Fruit fly (Drosophila melanogaster) whole organism, embryonic: ENCODE results near the gene CG33230.

Experiments used
- ATbp ChIP-seq: fragments of 200-800 bp; sonication (Bioruptor generic); optimal IDR thresholded peaks from 2 replicates; lab custom pipeline; 2017; ENCODE audit warnings: missing biosample characterization, mild to moderate bottlenecking, missing genetic modification characterization, missing genetic modification reagents
- Ada2b ChIP-seq: fragments of 200-800 bp; sonication (Bioruptor generic); IDR thresholded peaks from 2 replicates; pipeline ENCODE4 v1.3.6; 2022; ENCODE audit warnings: missing biosample characterization, missing genetic modification characterization
- Antp ChIP-seq: fragments of 200-800 bp; sonication (Bioruptor generic); optimal IDR thresholded peaks from 3 replicates; lab custom pipeline; 2016; ENCODE audit warnings: missing biosample characterization, missing genetic modification characterization
- Asciz ChIP-seq: fragments of 200-800 bp; sonication (Bioruptor generic); optimal IDR thresholded peaks from 2 replicates; lab custom pipeline; 2017; ENCODE audit warnings: missing biosample characterization, mild to moderate bottlenecking, missing genetic modification characterization, missing genetic modification reagents
- B-H1 ChIP-seq: fragments of 200-800 bp; sonication (Bioruptor generic); IDR thresholded peaks from 3 replicates; pipeline ENCODE4 v1.3.6; 2022; ENCODE audit warnings: missing biosample characterization, missing genetic modification characterization
- CG10366 ChIP-seq: fragments of 200-800 bp; sonication (Bioruptor generic); IDR thresholded peaks from 2 replicates; pipeline ENCODE4 v1.3.6; 2022; ENCODE audit warnings: missing biosample characterization, missing genetic modification characterization
- CG10543 ChIP-seq: fragments of 200-800 bp; sonication (Bioruptor generic); optimal IDR thresholded peaks from 3 replicates; lab custom pipeline; 2017; ENCODE audit warnings: missing biosample characterization, mild to moderate bottlenecking, missing genetic modification characterization, moderate library complexity
- CG10979 ChIP-seq: fragments of 200-800 bp; sonication (Bioruptor generic); optimal IDR thresholded peaks from 2 replicates; lab custom pipeline; 2018; ENCODE audit warnings: missing biosample characterization, mild to moderate bottlenecking, missing genetic modification characterization, moderate library complexity
- CG12659 ChIP-seq: fragments of 200-800 bp; sonication (Bioruptor generic); optimal IDR thresholded peaks from 3 replicates; lab custom pipeline; 2017; ENCODE audit warnings: mild to moderate bottlenecking, missing biosample characterization, missing genetic modification reagents, missing genetic modification characterization
- CG17829 ChIP-seq: fragments of 200-800 bp; optimal IDR thresholded peaks from 2 replicates; lab custom pipeline; 2019; ENCODE audit warnings: missing biosample characterization, mild to moderate bottlenecking, missing genetic modification characterization, moderate library complexity
- CG18619 ChIP-seq: fragments of 200-800 bp; sonication (Bioruptor generic); optimal IDR thresholded peaks from 3 replicates; lab custom pipeline; 2017; ENCODE audit warnings: missing biosample characterization, mild to moderate bottlenecking, missing genetic modification characterization
- CG2120 ChIP-seq: fragments of 200-800 bp; sonication (Bioruptor generic); optimal IDR thresholded peaks from 3 replicates; lab custom pipeline; 2016; ENCODE audit warnings: missing biosample characterization, missing genetic modification characterization
- CG2678 ChIP-seq: fragments of 200-800 bp; sonication (Bioruptor generic); optimal IDR thresholded peaks from 3 replicates; lab custom pipeline; 2019; ENCODE audit warnings: missing biosample characterization, mild to moderate bottlenecking, missing genetic modification characterization, moderate library complexity
- CG2875 ChIP-seq: fragments of 200-800 bp; sonication (Bioruptor generic); optimal IDR thresholded peaks from 2 replicates; lab custom pipeline; 2017; ENCODE audit warnings: missing biosample characterization, mild to moderate bottlenecking, missing genetic modification characterization, missing genetic modification reagents
- CG30431 ChIP-seq: fragments of 200-800 bp; sonication (Bioruptor generic); optimal IDR thresholded peaks from 2 replicates; lab custom pipeline; 2017; ENCODE audit warnings: missing biosample characterization, missing genetic modification characterization
- CG3065 ChIP-seq: fragments of 200-800 bp; sonication (Bioruptor generic); optimal IDR thresholded peaks from 2 replicates; lab custom pipeline; 2016; ENCODE audit warnings: missing biosample characterization, missing genetic modification characterization
- CG31441 ChIP-seq: fragments of 200-800 bp; sonication (Bioruptor generic); IDR thresholded peaks from 2 replicates; pipeline ENCODE4 v1.3.6; 2022; ENCODE audit warnings: missing biosample characterization, missing genetic modification characterization
- CG6254 ChIP-seq: fragments of 200-800 bp; sonication (Bioruptor generic); optimal IDR thresholded peaks from 3 replicates; lab custom pipeline; 2017; ENCODE audit warnings: mild to moderate bottlenecking, missing biosample characterization, missing genetic modification reagents, missing genetic modification characterization
- CG6654 ChIP-seq: fragments of 200-800 bp; sonication (Bioruptor generic); optimal IDR thresholded peaks from 2 replicates; lab custom pipeline; 2017; ENCODE audit warnings: missing biosample characterization, mild to moderate bottlenecking, missing genetic modification characterization
- CG6854 ChIP-seq: fragments of 200-800 bp; sonication (Bioruptor generic); optimal IDR thresholded peaks from 3 replicates; lab custom pipeline; 2017; ENCODE audit warnings: missing biosample characterization, mild to moderate bottlenecking, missing genetic modification characterization
- CG9727 ChIP-seq: fragments of 200-800 bp; sonication (Bioruptor generic); optimal IDR thresholded peaks from 3 replicates; lab custom pipeline; 2017; ENCODE audit warnings: missing biosample characterization, mild to moderate bottlenecking, missing genetic modification characterization
- CHES-1-like ChIP-seq: fragments of 200-800 bp; sonication (Bioruptor generic); optimal IDR thresholded peaks from 2 replicates; lab custom pipeline; 2016; ENCODE audit warnings: missing biosample characterization, missing genetic modification characterization
- Dip3 ChIP-seq: fragments of 200-800 bp; sonication (Bioruptor generic); optimal IDR thresholded peaks from 3 replicates; lab custom pipeline; 2016; ENCODE audit warnings: missing biosample characterization, missing genetic modification characterization
- H2.0 ChIP-seq: fragments of 200-800 bp; sonication (Bioruptor generic); IDR thresholded peaks from 2 replicates; pipeline ENCODE4 v1.3.6; 2022; ENCODE audit warnings: missing biosample characterization, missing genetic modification characterization
- HLH54F ChIP-seq: fragments of 200-800 bp; sonication (Bioruptor generic); optimal IDR thresholded peaks from 3 replicates; lab custom pipeline; 2016; ENCODE audit warnings: missing biosample characterization, missing genetic modification characterization
- Hr3 ChIP-seq: fragments of 200-800 bp; sonication (Bioruptor generic); optimal IDR thresholded peaks from 3 replicates; lab custom pipeline; 2016; ENCODE audit warnings: missing biosample characterization, missing genetic modification characterization
- MESR4 ChIP-seq: fragments of 200-800 bp; sonication (Bioruptor generic); optimal IDR thresholded peaks from 2 replicates; lab custom pipeline; 2018; ENCODE audit warnings: missing biosample characterization, mild to moderate bottlenecking, missing genetic modification characterization, moderate library complexity
- Max ChIP-seq: fragments of 200-800 bp; sonication (Bioruptor generic); optimal IDR thresholded peaks from 2 replicates; lab custom pipeline; 2016; ENCODE audit warnings: missing biosample characterization, mild to moderate bottlenecking, missing genetic modification characterization
- NFAT ChIP-seq: fragments of 200-800 bp; sonication (Bioruptor generic); IDR thresholded peaks from 2 replicates; pipeline ENCODE4 v1.3.6; 2022; ENCODE audit warnings: missing biosample characterization, missing genetic modification characterization
- Trl ChIP-seq, 3 experiments: fragments of >200 bp in 2 of 3; fragments of 200-800 bp in 1 of 3; sonication (Bioruptor generic) in 1 of 3; optimal IDR thresholded peaks; 2 replicates in 1 of 3; 3 replicates in 2 of 3; lab custom pipeline; 2016 to 2017; ENCODE audit warnings: missing biosample characterization in 1 of 3, missing genetic modification characterization in 1 of 3
- Vsx1 ChIP-seq: fragments of 200-800 bp; sonication (Bioruptor generic); optimal IDR thresholded peaks from 2 replicates; lab custom pipeline; 2017; ENCODE audit warnings: missing biosample characterization, mild to moderate bottlenecking, missing genetic modification characterization, missing genetic modification reagents
- Xrp1 ChIP-seq: fragments of 200-800 bp; sonication (Bioruptor generic); IDR thresholded peaks from 2 replicates; pipeline ENCODE4 v1.3.6; 2022; ENCODE audit warnings: missing biosample characterization, missing genetic modification characterization
- YL-1 ChIP-seq: fragments of 200-800 bp; sonication (Bioruptor generic); optimal IDR thresholded peaks from 3 replicates; lab custom pipeline; 2017; ENCODE audit warnings: missing biosample characterization, mild to moderate bottlenecking, missing genetic modification characterization
- bab2 ChIP-seq: fragments of 200-800 bp; sonication (Bioruptor generic); optimal IDR thresholded peaks from 2 replicates; lab custom pipeline; 2016; ENCODE audit warnings: missing biosample characterization, missing genetic modification characterization
- br ChIP-seq: fragments of >200 bp; optimal IDR thresholded peaks from 2 replicates; lab custom pipeline; 2017
- cas ChIP-seq: fragments of 200-800 bp; sonication (Bioruptor generic); IDR thresholded peaks from 2 replicates; pipeline ENCODE4 v1.3.6; 2022; ENCODE audit warnings: missing biosample characterization, missing genetic modification characterization
- chif ChIP-seq, 2 experiments: fragments of 200-800 bp; sonication (Bioruptor generic); optimal IDR thresholded peaks; 3 replicates each; lab custom pipeline; 2016; ENCODE audit warnings: missing biosample characterization in 2 of 2, missing genetic modification characterization in 2 of 2
- chinmo ChIP-seq: fragments of 200-800 bp; sonication (Bioruptor generic); IDR thresholded peaks from 4 replicates; pipeline ENCODE4 v1.3.6; 2022; ENCODE audit warnings: missing biosample characterization, missing genetic modification characterization; ENCODE audit not compliant: partially characterized antibody
- exex ChIP-seq: fragments of 200-800 bp; sonication (Bioruptor generic); optimal IDR thresholded peaks from 4 replicates; lab custom pipeline; 2018; ENCODE audit warnings: missing biosample characterization, mild to moderate bottlenecking, missing genetic modification characterization, moderate library complexity
- fd102C ChIP-seq: fragments of 200-800 bp; sonication (Bioruptor generic); optimal IDR thresholded peaks from 2 replicates; lab custom pipeline; 2018; ENCODE audit warnings: missing biosample characterization, mild to moderate bottlenecking, missing genetic modification characterization, moderate library complexity
- fd96Cb ChIP-seq: fragments of 200-800 bp; sonication (Bioruptor generic); optimal IDR thresholded peaks from 2 replicates; lab custom pipeline; 2018; ENCODE audit warnings: missing biosample characterization, mild to moderate bottlenecking, missing genetic modification characterization, moderate library complexity
- ftz-f1 ChIP-seq: fragments of 200-800 bp; sonication (Bioruptor generic); optimal IDR thresholded peaks from 2 replicates; lab custom pipeline; 2016; ENCODE audit warnings: missing biosample characterization, missing genetic modification characterization
- gem ChIP-seq: fragments of 200-800 bp; sonication (Bioruptor generic); optimal IDR thresholded peaks from 2 replicates; lab custom pipeline; 2019; ENCODE audit warnings: missing biosample characterization, mild to moderate bottlenecking, missing genetic modification characterization, moderate library complexity
- grau ChIP-seq: fragments of 200-800 bp; optimal IDR thresholded peaks from 3 replicates; lab custom pipeline; 2019; ENCODE audit warnings: missing biosample characterization, mild to moderate bottlenecking, missing genetic modification characterization, moderate library complexity
- grn ChIP-seq: fragments of 200-800 bp; sonication (Bioruptor generic); optimal IDR thresholded peaks from 3 replicates; lab custom pipeline; 2017; ENCODE audit warnings: missing biosample characterization, missing genetic modification characterization
- nerfin-1 ChIP-seq: fragments of 200-800 bp; sonication (Bioruptor generic); optimal IDR thresholded peaks from 3 replicates; lab custom pipeline; 2019; ENCODE audit warnings: missing biosample characterization, mild to moderate bottlenecking, missing genetic modification characterization, moderate library complexity
- pros ChIP-seq: fragments of 200-800 bp; sonication (Bioruptor generic); optimal IDR thresholded peaks from 3 replicates; lab custom pipeline; 2019; ENCODE audit warnings: missing biosample characterization, mild to moderate bottlenecking, missing genetic modification characterization, moderate library complexity
- psq ChIP-seq: fragments of 200-800 bp; sonication (Bioruptor generic); optimal IDR thresholded peaks from 2 replicates; lab custom pipeline; 2017; ENCODE audit warnings: missing biosample characterization, missing genetic modification characterization
- ranshi ChIP-seq: fragments of 200-800 bp; sonication (Bioruptor generic); IDR thresholded peaks from 2 replicates; pipeline ENCODE4 v1.3.6; 2022; ENCODE audit warnings: missing biosample characterization, missing genetic modification characterization
- tio ChIP-seq: fragments of 200-800 bp; sonication (Bioruptor generic); optimal IDR thresholded peaks from 2 replicates; lab custom pipeline; 2017; ENCODE audit warnings: missing biosample characterization, missing genetic modification characterization, inconsistent platforms
- zfh1 ChIP-seq: fragments of 200-800 bp; sonication (Bioruptor generic); IDR thresholded peaks from 3 replicates; pipeline ENCODE4 v1.3.6; 2022; ENCODE audit warnings: missing biosample characterization, missing genetic modification characterization

The CG33230 gene

DNA sequence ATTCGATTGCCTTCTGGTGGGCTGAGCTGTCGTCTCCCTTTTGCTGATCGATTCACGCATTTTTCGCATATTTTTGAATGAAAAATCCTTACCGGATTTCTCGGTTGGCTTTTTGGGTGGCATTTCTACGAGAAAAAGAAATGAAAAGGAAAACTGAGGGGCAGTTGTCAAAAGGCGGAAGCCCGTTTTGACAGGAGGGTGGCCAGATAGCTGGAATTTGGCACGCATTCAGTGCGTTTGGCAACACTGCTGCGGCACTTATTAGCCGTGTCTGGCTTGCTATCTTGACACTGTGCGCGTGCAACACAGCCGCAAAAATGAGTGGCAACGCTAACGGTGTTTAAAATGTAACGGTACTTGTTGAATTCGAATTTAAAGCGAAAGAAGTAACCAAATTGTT, 50.3 kb downstream of the CG33230 start, which contains the start of gene RpL23A (continued):
- TF ChIP-seq Ada2b (GFP tag; lab: Robert Waterston, UW): peak; percentile 84
- TF ChIP-seq Dip3 (GFP tag; lab: Kevin White, UChicago): peak; percentile 94
- TF ChIP-seq CG10366 (GFP tag; lab: Robert Waterston, UW): peak; percentile 93
- TF ChIP-seq CG2120: peak; percentile 91
- peak; percentile 90 for TF ChIP-seq nerfin-1
- TF ChIP-seq HLH54F (GFP tag; lab: Kevin White, UChicago): peak; percentile 96
- TF ChIP-seq B-H1 (GFP tag; lab: Robert Waterston, UW): peak; percentile 86
- TF ChIP-seq exex (tag; lab: Kevin White, UChicago): peak; percentile 72
- TF ChIP-seq Asciz (GFP tag; lab: Kevin White, UChicago): no peak
- TF ChIP-seq fd96Cb (tag; lab: Kevin White, UChicago): peak; percentile 74
- peak; percentile 92 for TF ChIP-seq CG17829 (tag; lab: Kevin White, UChicago)
- peak; percentile 85 for TF ChIP-seq CG6854 (GFP tag; lab: Kevin White, UChicago)
- peak; percentile 95 for TF ChIP-seq Max (GFP tag; lab: Kevin White, UChicago)
- TF ChIP-seq CG31441 (GFP tag; lab: Robert Waterston, UW): peak; percentile 87
- peak; percentile 93 for TF ChIP-seq ATbp (GFP tag; lab: Kevin White, UChicago)
- TF ChIP-seq br (lab: Kevin White, UChicago): no peak
- TF ChIP-seq chif (GFP tag; optimal IDR thresholded peaks at IDR 0.05; lab: Kevin White, UChicago): peak; percentile 95 to 96
- peak; percentile 98 for TF ChIP-seq zfh1 (GFP tag; lab: Robert Waterston, UW)
- peak; percentile 98 for TF ChIP-seq CHES-1-like
- TF ChIP-seq ftz-f1 (GFP tag; lab: Kevin White, UChicago): peak; percentile 91
- no peak for TF ChIP-seq tio (GFP tag; lab: Kevin White, UChicago)
- TF ChIP-seq CG6254: peak; percentile 83
- TF ChIP-seq grau (tag; lab: Kevin White, UChicago): peak; percentile 88
- peak; percentile 98 for TF ChIP-seq CG18619 (GFP tag; lab: Kevin White, UChicago)
- TF ChIP-seq bab2 (GFP tag; lab: Kevin White, UChicago): peak; percentile 95
- TF ChIP-seq gem: peak; percentile 84
- peak; percentile 98 for TF ChIP-seq YL-1 (GFP tag; lab: Kevin White, UChicago)
- TF ChIP-seq Hr3: peak; percentile 92
- TF ChIP-seq H2.0 (GFP tag; lab: Robert Waterston, UW): peak; percentile 92
- TF ChIP-seq CG12659: peak; percentile 98
- peak; percentile 83 for TF ChIP-seq CG6654
- peak; percentile 95 for TF ChIP-seq CG30431 (GFP tag; lab: Kevin White, UChicago)
- peak; percentile 97 for TF ChIP-seq NFAT (GFP tag; lab: Robert Waterston, UW)
- TF ChIP-seq MESR4 (GFP tag; lab: Kevin White, UChicago): peak; percentile 99
- peak; percentile 92 for TF ChIP-seq grn (GFP tag; lab: Kevin White, UChicago)
- TF ChIP-seq CG3065 (GFP tag; lab: Kevin White, UChicago): peak; percentile 94
- TF ChIP-seq Vsx1 (GFP tag; lab: Kevin White, UChicago): peak; percentile 98
- peak; percentile 97 for TF ChIP-seq CG10543 (GFP tag; lab: Kevin White, UChicago)
- peak; percentile 93 for TF ChIP-seq fd102C (GFP tag; lab: Kevin White, UChicago)
- peak; percentile 97 for TF ChIP-seq CG9727 (GFP tag; lab: Kevin White, UChicago)
- TF ChIP-seq pros (GFP tag; lab: Kevin White, UChicago): peak; percentile 23
- peak; percentile 86 for TF ChIP-seq CG10979 (tag; lab: Kevin White, UChicago)
- peak; percentile 95 for TF ChIP-seq ranshi (GFP tag; lab: Robert Waterston, UW)
- no peak for TF ChIP-seq chinmo (GFP tag; lab: Robert Waterston, UW)
- TF ChIP-seq psq (GFP tag; lab: Kevin White, UChicago): peak; percentile 93
- peak; percentile 85 for TF ChIP-seq CG2678 (tag; lab: Kevin White, UChicago)
- TF ChIP-seq Trl (optimal IDR thresholded peaks at IDR 0.05; lab: Kevin White, UChicago): peak in 1 of 2 experiments; percentile 18
- peak; percentile 99 for TF ChIP-seq Trl (GFP tag; optimal IDR thresholded peaks at IDR 0.05; lab: Kevin White, UChicago)
- peak; percentile 98 for TF ChIP-seq Antp (GFP tag; lab: Kevin White, UChicago)
- TF ChIP-seq cas (GFP tag; lab: Robert Waterston, UW): peak; percentile 91
- TF ChIP-seq Xrp1 (GFP tag; lab: Robert Waterston, UW): peak; percentile 78
- TF ChIP-seq CG2875 (GFP tag; lab: Kevin White, UChicago): peak; percentile 91
